Fruit fly (Drosophila melanogaster) whole organism: ENCODE measurements around the gene CG15014.
A peak's percentile ranks its signal among the peaks of the same experiment; 100 is the strongest.

Source experiments
- CG8478 ChIP-seq: fragments of >200 bp; optimal IDR thresholded peaks from 2 replicates; lab custom pipeline; 2018; ENCODE audit warnings: inconsistent platforms
- Dll ChIP-seq: fragments of >200 bp; optimal IDR thresholded peaks from 2 replicates; lab custom pipeline; 2017
- EcR ChIP-seq, 2 experiments: fragments of >200 bp; optimal IDR thresholded peaks; 2 replicates each; lab custom pipeline; 2017; ENCODE audit warnings: missing biosample characterization in 2 of 2, missing genetic modification characterization in 2 of 2, missing genetic modification reagents in 2 of 2
- pan ChIP-seq: fragments of >200 bp; optimal IDR thresholded peaks from 2 replicates; lab custom pipeline; 2017
- psq ChIP-seq: fragments of >200 bp; optimal IDR thresholded peaks from 2 replicates; lab custom pipeline; 2017
- usp ChIP-seq: fragments of >200 bp; optimal IDR thresholded peaks from 2 replicates; lab custom pipeline; 2017; ENCODE audit warnings: missing biosample characterization, missing genetic modification characterization, mixed read lengths

Gene CG15014

dm6 chr3L:4288591-4289056 is 33.4 kb downstream of the CG15014 start, which contains the start of gene Hexo1:
Gene Hexo1, plus strand, starts transcription at chr3L:4288641.
- no peak for TF ChIP-seq psq (lab: Kevin White, UChicago)

dm6 chr3L:4286784-4287183 is 35.3 kb downstream of the CG15014 start, which contains the start of gene TfIIEbeta:
Gene TfIIEbeta, plus strand, starts transcription at chr3L:4287038.
- TF ChIP-seq psq (lab: Kevin White, UChicago) = no peak
- no peak for TF ChIP-seq CG8478 (lab: Kevin White, UChicago)
- TF ChIP-seq usp (GFP tag; lab: Kevin White, UChicago) = no peak
- TF ChIP-seq EcR (GFP tag; optimal IDR thresholded peaks at IDR 0.05; lab: Kevin White, UChicago) = no peak
- no peak for TF ChIP-seq Dll (lab: Kevin White, UChicago)
- TF ChIP-seq pan (lab: Kevin White, UChicago) = no peak

- no peak for TF ChIP-seq usp (GFP tag; lab: Kevin White, UChicago)
- no peak for TF ChIP-seq EcR (GFP tag; optimal IDR thresholded peaks at IDR 0.05; lab: Kevin White, UChicago)
- TF ChIP-seq pan (lab: Kevin White, UChicago) = no peak
- TF ChIP-seq psq (lab: Kevin White, UChicago) = no peak
- TF ChIP-seq Dll (lab: Kevin White, UChicago) = no peak
- no peak for TF ChIP-seq CG8478 (lab: Kevin White, UChicago)
Measured at dm6 chr3L:4283428-4284089, 38.5 kb downstream of the CG15014 start, which contains the start of the genes srw and CG1316. Gene srw, minus strand, starts transcription at chr3L:4283478. Gene CG1316, plus strand, starts transcription at chr3L:4283851.

DNA sequence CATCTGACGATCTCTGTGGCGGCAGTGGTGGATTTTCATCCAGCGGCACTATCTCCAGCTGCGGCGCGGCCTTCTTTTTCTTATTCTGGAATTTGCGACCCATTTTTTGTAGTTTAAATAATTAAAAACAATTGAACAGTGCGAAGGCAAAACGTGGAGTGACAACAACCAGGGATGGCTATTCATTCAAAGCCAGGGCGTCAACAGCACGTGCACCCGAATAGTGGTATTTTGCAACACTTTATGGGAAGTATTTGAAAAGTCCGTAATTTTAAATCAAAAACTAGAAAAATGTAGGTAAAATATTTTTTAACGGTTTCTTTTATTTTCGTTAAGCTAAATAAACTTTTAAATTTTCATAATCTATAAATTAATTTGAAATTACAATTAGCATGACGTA is 39.4 kb downstream of the CG15014 start, which contains the start of gene CG11583:
CG11583 (minus strand) TSS at position 191 of the 400 bp plus-strand sequence.
- TF ChIP-seq psq (lab: Kevin White, UChicago) = no peak
- no peak for TF ChIP-seq EcR (GFP tag; optimal IDR thresholded peaks at IDR 0.05; lab: Kevin White, UChicago)
- TF ChIP-seq pan (lab: Kevin White, UChicago) = no peak
- TF ChIP-seq usp (GFP tag; lab: Kevin White, UChicago) = no peak
- TF ChIP-seq Dll (lab: Kevin White, UChicago) = no peak
- TF ChIP-seq CG8478 (lab: Kevin White, UChicago) = no peak

DNA sequence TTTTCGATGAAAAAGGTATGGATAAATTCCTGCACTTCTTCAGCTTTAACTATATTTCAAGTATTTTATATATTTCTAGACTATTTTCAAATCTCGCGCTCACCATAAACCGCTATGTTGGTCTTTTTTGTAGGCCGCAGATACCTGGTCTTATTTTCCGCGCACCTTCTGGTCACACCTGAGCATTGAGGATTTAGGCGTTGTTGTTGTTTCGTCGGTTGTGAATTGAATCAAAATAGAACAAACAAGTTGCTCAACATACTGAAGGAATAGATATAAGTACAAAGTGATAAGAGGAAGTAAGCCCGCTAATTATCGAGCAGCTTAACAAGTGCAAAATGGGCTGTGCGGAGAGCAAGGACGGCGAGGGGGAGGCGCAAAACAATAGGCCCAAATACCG is 44.3 kb downstream of the CG15014 start, which contains the start of gene Ctl1:
Ctl1 (plus strand) TSS at position 167 of the 400 bp plus-strand sequence.
- no peak for TF ChIP-seq pan (lab: Kevin White, UChicago)
- TF ChIP-seq CG8478 (lab: Kevin White, UChicago) = no peak
- TF ChIP-seq EcR (GFP tag; optimal IDR thresholded peaks at IDR 0.05; lab: Kevin White, UChicago) = no peak
- no peak for TF ChIP-seq psq (lab: Kevin White, UChicago)
- TF ChIP-seq Dll (lab: Kevin White, UChicago) = no peak
- no peak for TF ChIP-seq usp (GFP tag; lab: Kevin White, UChicago)

DNA sequence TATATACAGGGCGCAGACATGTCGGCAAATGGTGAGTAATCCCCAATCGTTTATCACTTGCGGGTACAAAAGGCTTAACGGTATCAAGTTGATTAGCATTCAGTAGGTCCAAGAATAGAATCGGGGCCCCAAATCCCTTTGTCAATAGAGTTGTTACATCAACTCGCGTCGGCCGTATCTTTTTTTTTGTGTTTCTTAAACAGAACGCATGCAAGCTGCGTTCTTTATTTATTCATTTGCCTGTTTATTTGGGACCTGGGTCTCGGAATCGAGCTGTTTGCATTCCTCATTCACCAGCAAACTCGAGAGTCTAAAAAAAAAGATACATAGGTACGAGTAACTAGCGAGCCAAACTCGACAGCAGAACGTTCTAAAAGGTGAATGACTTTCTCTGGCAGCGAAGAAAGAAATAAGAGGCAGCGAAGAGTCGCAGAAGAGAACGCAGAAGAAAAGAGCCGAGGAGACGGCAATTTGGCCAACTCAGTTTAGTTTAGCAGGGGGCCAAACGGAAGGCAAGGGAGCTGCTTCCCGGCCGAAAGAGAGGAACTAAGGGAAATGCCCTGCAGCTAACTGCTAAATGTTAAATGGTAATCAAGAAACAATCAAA is 49.8 kb downstream of the CG15014 start:
- TF ChIP-seq Dll (lab: Kevin White, UChicago) = no peak
- TF ChIP-seq CG8478 (lab: Kevin White, UChicago) = no peak
- peak; percentile 13 to 89 for TF ChIP-seq EcR (GFP tag; optimal IDR thresholded peaks at IDR 0.05; lab: Kevin White, UChicago)
